Worm (Caenorhabditis elegans): ENCODE results near the gene ctsa-3.2.
"Not testable (repeated sequence)": the region's sequence is repeated elsewhere in the genome, so short reads cannot be mapped to it uniquely, and the experiment has no call there.

ctsa-3.2 gene

DNA sequence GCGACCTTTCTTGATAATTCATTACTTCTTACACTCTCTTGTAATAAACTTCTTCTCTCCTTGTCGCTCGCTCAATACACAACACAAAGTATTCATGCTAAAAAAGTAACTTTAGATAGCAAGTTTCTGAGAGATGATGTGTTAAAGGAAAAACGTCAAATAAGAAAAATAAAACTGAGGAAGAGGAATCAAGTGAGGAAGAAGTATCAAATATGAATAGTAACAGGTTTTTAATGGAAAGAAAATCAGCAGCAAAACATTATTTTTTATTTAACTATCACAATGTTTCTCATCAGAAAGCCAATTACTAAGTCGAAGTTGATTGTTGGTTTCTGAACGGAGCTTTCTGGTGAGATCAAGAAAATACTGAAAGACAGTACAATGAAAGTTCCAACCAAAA, 8.6 kb upstream of the ctsa-3.2 start, which contains the start of gene chil-1:
Gene chil-1, minus strand, starts transcription at position 101 of the 400 bp plus-strand sequence.
- TF ChIP-seq T22C8.4, tab-1, ztf-29 (GFP tag; IDR thresholded peaks at IDR 0.05): not testable (repeated sequence)

DNA sequence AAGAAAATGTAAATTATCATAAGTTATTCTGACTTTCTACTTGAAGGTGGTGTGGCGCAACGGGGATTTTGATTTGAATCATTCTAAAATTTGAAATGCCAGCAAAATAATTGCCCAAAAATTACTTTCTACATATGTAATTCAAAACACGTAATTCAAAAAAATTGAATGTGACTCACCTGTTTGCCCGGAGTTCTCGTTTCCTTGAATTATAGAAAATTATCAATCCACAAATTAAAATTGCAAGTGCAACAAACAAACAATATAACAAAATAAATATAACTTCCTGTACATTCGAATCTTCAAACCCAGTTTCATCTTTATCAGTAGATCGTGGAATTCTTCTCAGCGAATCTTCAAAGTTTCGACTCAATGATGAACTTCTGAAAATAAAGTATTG, 6.8 kb upstream of the ctsa-3.2 start:
- TF ChIP-seq T22C8.4 (GFP tag; IDR thresholded peaks at IDR 0.05) (no peak), flt-1 (GFP tag; IDR thresholded peaks at IDR 0.05) (no peak), cog-1 (tag; optimal IDR thresholded peaks at IDR 0.05) (no peak), ztf-23 (GFP tag; IDR thresholded peaks at IDR 0.05) (no peak), med-1 (GFP tag; optimal IDR thresholded peaks at IDR 0.05; ENCODE audit: insufficient read depth) (no peak), ref-1 (GFP tag; conservative IDR thresholded peaks at IDR 0.05) (no peak), ztf-29 (GFP tag; IDR thresholded peaks at IDR 0.05) (no peak), tab-1 (GFP tag; IDR thresholded peaks at IDR 0.05) (no peak), klf-2 (GFP tag; conservative IDR thresholded peaks at IDR 0.05) (no peak)

DNA sequence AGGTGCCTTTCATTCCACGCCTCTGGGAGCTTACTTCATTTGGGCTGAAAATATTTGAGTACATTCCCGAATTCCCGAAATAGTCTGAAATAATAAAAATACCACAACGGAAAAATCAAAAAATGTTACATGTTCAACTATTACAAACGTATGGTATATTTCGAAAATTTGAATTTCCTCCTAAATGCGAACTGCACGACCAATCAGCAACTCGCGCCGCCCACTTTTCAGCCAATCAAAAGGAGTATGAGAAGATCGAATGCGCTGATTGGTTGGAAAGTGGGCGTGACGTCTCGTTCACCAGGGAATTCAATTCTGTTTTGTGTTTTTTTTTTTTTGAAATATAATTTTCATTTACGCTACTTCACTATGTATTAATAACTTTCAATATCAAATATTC, 6.3 kb upstream of the ctsa-3.2 start, which contains the start of gene old-1:
Gene old-1, minus strand, starts transcription at position 50 of the 400 bp plus-strand sequence.
- no peak for TF ChIP-seq ztf-29 (GFP tag; IDR thresholded peaks at IDR 0.05)
- TF ChIP-seq ztf-23 (GFP tag; IDR thresholded peaks at IDR 0.05), result no peak
- no peak for TF ChIP-seq flt-1 (GFP tag; IDR thresholded peaks at IDR 0.05)
- TF ChIP-seq tab-1 (GFP tag; IDR thresholded peaks at IDR 0.05), result no peak
- no peak for TF ChIP-seq klf-2 (GFP tag; conservative IDR thresholded peaks at IDR 0.05)
- no peak for TF ChIP-seq med-1 (GFP tag; optimal IDR thresholded peaks at IDR 0.05; ENCODE audit: insufficient read depth)
- no peak for TF ChIP-seq cog-1 (tag; optimal IDR thresholded peaks at IDR 0.05)
- no peak for TF ChIP-seq ref-1 (GFP tag; conservative IDR thresholded peaks at IDR 0.05)
- no peak for TF ChIP-seq T22C8.4 (GFP tag; IDR thresholded peaks at IDR 0.05)

DNA sequence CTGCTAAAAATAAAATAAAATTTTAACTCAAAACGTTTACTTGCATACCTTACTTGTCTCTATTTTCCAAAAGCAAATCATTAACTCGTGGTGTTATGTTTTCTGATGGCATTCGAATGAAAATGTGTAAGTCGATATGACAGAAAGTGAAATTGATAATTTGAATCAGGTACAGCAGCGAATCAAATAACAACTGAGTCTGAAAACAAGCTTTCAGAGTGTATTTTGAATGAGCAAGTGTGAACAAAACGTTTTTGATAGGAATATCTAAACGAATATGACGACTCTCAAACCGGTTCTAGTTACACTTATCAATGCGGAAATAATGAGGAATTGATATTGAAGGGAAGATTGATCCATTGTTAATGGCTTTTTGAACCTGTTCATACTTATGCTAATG, 3.9 kb upstream of the ctsa-3.2 start, which contains the start of gene chil-7:
Gene chil-7, minus strand, starts transcription at position 112 of the 400 bp plus-strand sequence.
- TF ChIP-seq med-1 (GFP tag; optimal IDR thresholded peaks at IDR 0.05; ENCODE audit: insufficient read depth), result no peak

DNA sequence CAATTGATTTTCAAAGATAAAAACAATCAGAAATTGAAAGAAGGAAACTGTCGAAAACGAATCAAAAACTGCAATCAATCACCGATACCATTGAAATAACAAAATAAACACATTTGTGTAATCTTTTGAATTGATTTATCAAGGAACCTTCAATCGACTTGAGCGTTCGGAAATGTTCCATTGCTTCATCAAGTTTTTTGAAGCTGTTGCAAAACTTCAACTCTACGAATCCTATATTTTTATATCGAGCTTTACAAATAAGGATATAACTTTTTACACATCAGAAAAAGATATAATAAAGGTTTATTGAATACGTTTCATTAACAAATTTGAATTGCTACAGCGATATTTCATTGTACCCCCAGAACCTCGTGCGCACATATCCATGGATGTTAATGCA, 2.0 kb upstream of the ctsa-3.2 start, which contains the start of gene chil-8:
Gene chil-8, minus strand, starts transcription at position 101 of the 400 bp plus-strand sequence.
- TF ChIP-seq tab-1 (GFP tag; IDR thresholded peaks at IDR 0.05) (no peak), klf-2 (GFP tag; conservative IDR thresholded peaks at IDR 0.05) (no peak), ztf-29 (GFP tag; IDR thresholded peaks at IDR 0.05) (no peak), flt-1 (GFP tag; IDR thresholded peaks at IDR 0.05) (no peak), ztf-23 (GFP tag; IDR thresholded peaks at IDR 0.05) (no peak), cog-1 (tag; optimal IDR thresholded peaks at IDR 0.05) (no peak)

DNA sequence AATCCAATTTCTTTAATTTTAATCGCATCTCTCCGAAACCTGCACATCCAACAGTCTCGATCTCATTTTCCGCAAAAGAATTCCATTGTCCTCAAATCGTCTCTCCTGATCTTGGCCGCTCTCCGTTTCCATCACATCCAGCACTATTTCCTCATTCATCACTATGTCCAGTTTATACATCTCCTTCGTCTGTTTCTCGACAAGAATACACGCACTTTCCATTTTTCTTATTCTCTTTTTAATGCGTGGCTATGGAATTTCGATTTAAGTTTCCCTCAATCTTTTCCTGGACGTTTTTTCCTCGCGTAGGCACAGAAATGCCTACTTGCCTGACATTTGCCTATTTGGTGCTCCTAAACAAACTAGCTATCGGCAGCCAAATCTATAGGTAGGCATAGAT, 4.8 kb downstream of the ctsa-3.2 start:
- TF ChIP-seq ztf-23 (GFP tag; IDR thresholded peaks at IDR 0.05) (no peak), tab-1 (GFP tag; IDR thresholded peaks at IDR 0.05) (no peak), cog-1 (tag; optimal IDR thresholded peaks at IDR 0.05) (no peak), klf-2 (GFP tag; conservative IDR thresholded peaks at IDR 0.05) (no peak), ztf-29 (GFP tag; IDR thresholded peaks at IDR 0.05) (no peak), med-1 (GFP tag; optimal IDR thresholded peaks at IDR 0.05; ENCODE audit: insufficient read depth) (no peak), ref-1 (GFP tag; conservative IDR thresholded peaks at IDR 0.05) (no peak), flt-1 (GFP tag; IDR thresholded peaks at IDR 0.05) (no peak), T22C8.4 (GFP tag; IDR thresholded peaks at IDR 0.05) (no peak)

DNA sequence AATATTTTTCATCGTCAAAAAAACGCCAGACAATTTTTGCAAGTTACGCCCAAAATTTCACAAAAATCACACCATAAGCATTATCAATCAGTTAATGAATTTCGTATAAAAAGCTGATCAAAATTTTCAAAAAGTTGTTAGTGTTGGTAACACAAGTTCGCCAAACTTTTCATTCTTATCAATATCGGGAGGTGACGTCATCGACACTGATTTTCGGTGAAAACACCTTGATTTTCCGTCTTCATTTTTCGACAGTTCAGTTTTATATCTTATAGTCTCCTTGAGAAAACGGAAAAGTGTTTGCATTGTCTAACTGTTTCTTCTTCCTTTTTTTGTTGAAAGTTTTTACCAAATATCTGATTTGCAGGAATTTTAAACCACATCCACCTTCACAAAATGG, 5.8 kb downstream of the ctsa-3.2 start, which contains the start of gene C08H9.15:
Gene C08H9.15, plus strand, starts transcription at position 368 of the 400 bp plus-strand sequence.
- TF ChIP-seq tab-1 (GFP tag; IDR thresholded peaks at IDR 0.05) (no peak), T22C8.4 (GFP tag; IDR thresholded peaks at IDR 0.05) (no peak), ztf-23 (GFP tag; IDR thresholded peaks at IDR 0.05) (no peak), klf-2 (GFP tag; conservative IDR thresholded peaks at IDR 0.05) (no peak), cog-1 (tag; optimal IDR thresholded peaks at IDR 0.05) (no peak), ztf-29 (GFP tag; IDR thresholded peaks at IDR 0.05) (no peak), ref-1 (GFP tag; conservative IDR thresholded peaks at IDR 0.05) (no peak), med-1 (GFP tag; optimal IDR thresholded peaks at IDR 0.05; ENCODE audit: insufficient read depth) (no peak), flt-1 (GFP tag; IDR thresholded peaks at IDR 0.05) (no peak)

DNA sequence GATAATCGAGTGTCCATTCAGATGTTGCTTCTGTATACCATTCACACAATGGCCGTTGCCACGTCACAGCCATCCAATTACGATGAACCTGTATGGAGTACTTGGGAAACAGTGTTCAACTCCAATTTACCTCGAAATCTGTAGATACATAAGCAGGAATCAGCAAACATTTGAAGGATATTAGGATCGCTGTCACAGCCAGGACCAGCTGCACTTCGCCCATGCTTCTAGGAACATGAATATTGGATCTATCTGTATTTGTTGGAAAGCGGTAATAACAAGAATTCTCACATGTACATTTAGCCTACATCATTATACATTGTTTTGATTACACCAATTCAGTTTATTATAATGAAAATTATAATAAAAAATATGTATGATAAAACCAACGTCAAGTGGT, 11.2 kb downstream of the ctsa-3.2 start, which contains the start of gene algn-8:
Gene algn-8, minus strand, starts transcription at position 227 of the 400 bp plus-strand sequence.
- TF ChIP-seq ztf-29 (GFP tag; IDR thresholded peaks at IDR 0.05) (no peak), klf-2 (GFP tag; conservative IDR thresholded peaks at IDR 0.05) (no peak), ref-1 (GFP tag; conservative IDR thresholded peaks at IDR 0.05) (no peak), med-1 (GFP tag; optimal IDR thresholded peaks at IDR 0.05; ENCODE audit: insufficient read depth) (no peak), T22C8.4 (GFP tag; IDR thresholded peaks at IDR 0.05) (no peak), tab-1 (GFP tag; IDR thresholded peaks at IDR 0.05) (no peak)

DNA sequence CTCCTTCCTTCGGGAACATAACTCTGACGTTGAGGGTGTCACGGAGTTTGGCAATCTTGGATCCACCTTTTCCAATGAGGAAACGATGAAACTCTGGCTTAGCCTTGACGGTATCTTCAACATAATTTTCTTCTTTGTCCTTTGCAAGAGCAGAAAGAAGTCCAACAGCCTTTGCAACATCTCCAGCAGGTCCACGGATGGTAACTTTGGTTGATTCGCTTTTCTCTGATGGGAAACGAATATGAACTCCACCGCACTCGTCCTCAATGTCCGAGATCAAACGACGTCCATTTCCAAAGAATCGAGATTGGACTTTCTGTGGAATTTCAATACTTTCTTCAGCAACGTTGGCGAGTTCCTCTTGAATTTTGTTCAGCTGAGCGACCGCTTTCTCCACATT, 13.6 kb downstream of the ctsa-3.2 start:
- TF ChIP-seq T22C8.4 (GFP tag; IDR thresholded peaks at IDR 0.05), result no peak
- no peak for TF ChIP-seq med-1 (GFP tag; optimal IDR thresholded peaks at IDR 0.05; ENCODE audit: insufficient read depth)
- no peak for TF ChIP-seq ztf-23 (GFP tag; IDR thresholded peaks at IDR 0.05)
- TF ChIP-seq flt-1 (GFP tag; IDR thresholded peaks at IDR 0.05), result no peak
- no peak for TF ChIP-seq cog-1 (tag; optimal IDR thresholded peaks at IDR 0.05)
- TF ChIP-seq ref-1 (GFP tag; conservative IDR thresholded peaks at IDR 0.05), result no peak
- TF ChIP-seq tab-1 (GFP tag; IDR thresholded peaks at IDR 0.05), result no peak
- no peak for TF ChIP-seq ztf-29 (GFP tag; IDR thresholded peaks at IDR 0.05)
- TF ChIP-seq klf-2 (GFP tag; conservative IDR thresholded peaks at IDR 0.05), result no peak

DNA sequence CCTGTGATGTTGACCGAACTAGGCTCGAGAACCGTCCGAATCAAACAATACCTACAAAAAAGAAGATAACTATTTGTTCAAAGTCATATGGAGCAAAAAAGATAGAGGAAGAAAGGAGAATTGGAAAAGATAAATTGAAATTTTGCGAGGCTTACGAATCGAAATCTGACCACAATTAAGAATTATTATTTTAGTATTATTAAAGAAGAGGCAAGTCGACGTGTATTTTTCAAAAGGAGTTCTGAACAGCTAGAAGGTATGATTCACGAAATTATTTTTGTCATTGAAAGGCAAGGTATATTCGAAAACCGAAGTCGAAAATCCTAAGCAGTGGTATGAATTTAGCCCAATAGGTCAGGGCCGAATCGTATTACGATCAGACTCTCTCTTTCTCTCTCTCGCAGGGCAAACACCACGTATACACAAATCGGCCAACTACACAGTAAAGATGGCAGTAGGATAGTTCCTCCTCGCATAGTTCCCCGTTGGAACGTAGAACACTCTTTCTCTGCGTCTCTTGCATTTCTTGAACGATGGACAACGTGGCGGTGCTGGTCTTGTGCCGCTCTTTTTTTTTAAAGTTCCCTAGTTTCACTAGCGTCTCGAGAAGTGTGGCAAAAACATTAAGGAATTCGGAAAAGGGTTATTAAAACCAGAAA, 16.2 kb downstream of the ctsa-3.2 start, which contains the start of gene vgln-1:
Gene vgln-1, minus strand, starts transcription at position 51 of the 659 bp plus-strand sequence.
- TF ChIP-seq ref-1 (GFP tag; conservative IDR thresholded peaks at IDR 0.05), result no peak
- no peak for TF ChIP-seq T22C8.4 (GFP tag; IDR thresholded peaks at IDR 0.05)
- no peak for TF ChIP-seq tab-1 (GFP tag; IDR thresholded peaks at IDR 0.05)
- TF ChIP-seq flt-1 (GFP tag; IDR thresholded peaks at IDR 0.05), result no peak
- no peak for TF ChIP-seq cog-1 (tag; optimal IDR thresholded peaks at IDR 0.05)
- TF ChIP-seq med-1 (GFP tag; optimal IDR thresholded peaks at IDR 0.05; ENCODE audit: insufficient read depth), result no peak
- no peak for TF ChIP-seq ztf-29 (GFP tag; IDR thresholded peaks at IDR 0.05)
- TF ChIP-seq klf-2 (GFP tag; conservative IDR thresholded peaks at IDR 0.05), result no peak
- no peak for TF ChIP-seq ztf-23 (GFP tag; IDR thresholded peaks at IDR 0.05)

Data from whole organism, midembryonic.